Worm (Caenorhabditis elegans) whole organism, late embryonic: ENCODE measurements around the gene Y69H2.1.

Experiments used
- C08G9.2 ChIP-seq: sonication (generic microtip); optimal IDR thresholded peaks from 2 replicates; lab custom pipeline; 2016; ENCODE audit warnings: mild to moderate bottlenecking, missing genetic modification characterization, moderate library complexity, missing compliant biosample characterization
- F13H6.1 ChIP-seq: sonication (generic microtip); optimal IDR thresholded peaks from 2 replicates; lab custom pipeline; 2016; ENCODE audit warnings: missing genetic modification characterization, missing compliant biosample characterization
- K02D7.2 ChIP-seq: sonication (generic microtip); optimal IDR thresholded peaks from 2 replicates; lab custom pipeline; 2017; ENCODE audit warnings: mild to moderate bottlenecking, missing genetic modification characterization, missing compliant biosample characterization
- K09A11.1 ChIP-seq: sonication (generic microtip); optimal IDR thresholded peaks from 2 replicates; lab custom pipeline; 2017; ENCODE audit warnings: antibody characterized with exemption, mild to moderate bottlenecking, missing genetic modification characterization, missing compliant biosample characterization; ENCODE audit not compliant: insufficient read depth
- ceh-14 ChIP-seq: sonication (generic microtip); optimal IDR thresholded peaks from 2 replicates; lab custom pipeline; 2016; ENCODE audit warnings: missing genotype, missing genetic modification characterization, missing compliant biosample characterization
- ceh-19 ChIP-seq: fragments of 200-800 bp; sonication (Bioruptor generic); optimal IDR thresholded peaks from 2 replicates; lab custom pipeline; 2018; ENCODE audit warnings: mild to moderate bottlenecking, missing genetic modification characterization, missing compliant biosample characterization
- ceh-24 ChIP-seq: sonication (generic microtip); optimal IDR thresholded peaks from 2 replicates; lab custom pipeline; 2016; ENCODE audit warnings: mild to moderate bottlenecking, missing genetic modification characterization, missing compliant biosample characterization
- ceh-31 ChIP-seq: sonication (generic microtip); optimal IDR thresholded peaks from 2 replicates; lab custom pipeline; 2016; ENCODE audit warnings: missing genetic modification characterization, missing compliant biosample characterization
- ceh-34 ChIP-seq: sonication (generic microtip); optimal IDR thresholded peaks from 2 replicates; lab custom pipeline; 2016; ENCODE audit warnings: mild to moderate bottlenecking, missing genetic modification characterization, missing compliant biosample characterization
- ceh-45 ChIP-seq: fragments of 200-800 bp; sonication (Bioruptor generic); IDR thresholded peaks from 2 replicates; pipeline ENCODE4 v1.3.6; 2022; ENCODE audit warnings: missing genetic modification reagents, missing genetic modification characterization, missing compliant biosample characterization
- ceh-6 ChIP-seq: fragments of 200-800 bp; sonication (Bioruptor generic); optimal IDR thresholded peaks from 2 replicates; lab custom pipeline; 2018; ENCODE audit warnings: mild to moderate bottlenecking, missing genetic modification characterization, missing compliant biosample characterization
- ceh-9 ChIP-seq: sonication (generic microtip); optimal IDR thresholded peaks from 2 replicates; lab custom pipeline; 2016; ENCODE audit warnings: mild to moderate bottlenecking, missing genetic modification characterization, inconsistent platforms, missing compliant biosample characterization
- che-1 ChIP-seq: sonication (generic microtip); optimal IDR thresholded peaks from 2 replicates; lab custom pipeline; 2016; ENCODE audit warnings: mild to moderate bottlenecking, missing genetic modification characterization, missing compliant biosample characterization
- dmd-4 ChIP-seq: sonication (generic microtip); optimal IDR thresholded peaks from 2 replicates; lab custom pipeline; 2016; ENCODE audit warnings: borderline replicate concordance, missing genetic modification characterization, missing compliant biosample characterization
- elt-2 ChIP-seq: sonication (generic microtip); optimal IDR thresholded peaks from 2 replicates; lab custom pipeline; 2016; ENCODE audit warnings: missing genetic modification reagents, missing genetic modification characterization, missing compliant biosample characterization
- elt-4 ChIP-seq: sonication (generic microtip); optimal IDR thresholded peaks from 2 replicates; lab custom pipeline; 2016; ENCODE audit warnings: missing genetic modification characterization, missing compliant biosample characterization
- fax-1 ChIP-seq: sonication (generic microtip); optimal IDR thresholded peaks from 2 replicates; lab custom pipeline; 2016; ENCODE audit warnings: missing genotype, missing genetic modification characterization, missing compliant biosample characterization
- fkh-10 ChIP-seq: fragments of 150-350 bp; optimal IDR thresholded peaks from 2 replicates; lab custom pipeline; 2014; ENCODE audit warnings: missing biosample characterization, missing genetic modification reagents, missing genetic modification characterization
- gmeb-2 ChIP-seq: sonication (generic microtip); optimal IDR thresholded peaks from 2 replicates; lab custom pipeline; 2016; ENCODE audit warnings: missing genetic modification characterization, inconsistent platforms, missing compliant biosample characterization
- hlh-13 ChIP-seq: fragments of 200-800 bp; sonication (Bioruptor generic); optimal IDR thresholded peaks from 2 replicates; lab custom pipeline; 2018; ENCODE audit warnings: mild to moderate bottlenecking, missing genetic modification characterization, missing compliant biosample characterization
- hlh-15 ChIP-seq: sonication (generic microtip); optimal IDR thresholded peaks from 2 replicates; lab custom pipeline; 2016; ENCODE audit warnings: missing genetic modification characterization, missing compliant biosample characterization
- madf-2 ChIP-seq: sonication (generic microtip); optimal IDR thresholded peaks from 2 replicates; lab custom pipeline; 2017; ENCODE audit warnings: missing genetic modification characterization, missing compliant biosample characterization
- npax-4 ChIP-seq: sonication (generic microtip); optimal IDR thresholded peaks from 2 replicates; lab custom pipeline; 2016; ENCODE audit warnings: missing genetic modification characterization, missing compliant biosample characterization
- odd-2 ChIP-seq: sonication (generic microtip); optimal IDR thresholded peaks from 2 replicates; lab custom pipeline; 2017; ENCODE audit warnings: antibody characterized with exemption, mild to moderate bottlenecking, missing genetic modification characterization, missing compliant biosample characterization
- pag-3 ChIP-seq: sonication (generic microtip); optimal IDR thresholded peaks from 2 replicates; lab custom pipeline; 2016; ENCODE audit warnings: missing compliant biosample characterization, missing genetic modification characterization, borderline replicate concordance
- pat-9 ChIP-seq: fragments of 200-800 bp; sonication (Bioruptor generic); optimal IDR thresholded peaks from 2 replicates; lab custom pipeline; 2018; ENCODE audit warnings: mild to moderate bottlenecking, missing genetic modification characterization, moderate library complexity, missing compliant biosample characterization
- pax-1 ChIP-seq: fragments of 150-350 bp; optimal IDR thresholded peaks from 2 replicates; lab custom pipeline; 2014; ENCODE audit warnings: missing biosample characterization, missing genetic modification characterization
- pha-2 ChIP-seq: sonication (generic microtip); optimal IDR thresholded peaks from 2 replicates; lab custom pipeline; 2017; ENCODE audit warnings: mild to moderate bottlenecking, missing genetic modification characterization, missing compliant biosample characterization
- rnt-1 ChIP-seq: sonication (generic microtip); optimal IDR thresholded peaks from 2 replicates; lab custom pipeline; 2016; ENCODE audit warnings: missing genetic modification characterization, missing compliant biosample characterization
- sdc-2 ChIP-seq: sonication (generic microtip); optimal IDR thresholded peaks from 2 replicates; lab custom pipeline; 2016; ENCODE audit warnings: missing genotype, missing genetic modification characterization, missing compliant biosample characterization
- sox-4 ChIP-seq: sonication (generic microtip); optimal IDR thresholded peaks from 2 replicates; lab custom pipeline; 2017; ENCODE audit warnings: mild to moderate bottlenecking, missing genetic modification characterization, inconsistent platforms, missing compliant biosample characterization
- syd-9 ChIP-seq: sonication (generic microtip); optimal IDR thresholded peaks from 2 replicates; lab custom pipeline; 2016; ENCODE audit warnings: mild to moderate bottlenecking, missing genetic modification characterization, moderate library complexity, missing compliant biosample characterization
- tbx-7 ChIP-seq: sonication (generic microtip); optimal IDR thresholded peaks from 2 replicates; lab custom pipeline; 2016; ENCODE audit warnings: missing genotype, missing genetic modification characterization, missing compliant biosample characterization
- ttx-3 ChIP-seq: sonication (generic microtip); optimal IDR thresholded peaks from 2 replicates; lab custom pipeline; 2016; ENCODE audit warnings: missing genetic modification reagents, missing genetic modification characterization, missing compliant biosample characterization
- unc-3 ChIP-seq, 2 experiments: fragments of 200-800 bp in 1 of 2; sonication (Bioruptor generic) in 1 of 2; sonication (generic microtip) in 1 of 2; conservative IDR thresholded peaks in 1 of 2; optimal IDR thresholded peaks in 1 of 2; 2 replicates each; pipeline versions ENCODE4 v1.3.6 to Lab custom; 2016 to 2022; ENCODE audit warnings: missing compliant biosample characterization in 2 of 2, missing genetic modification characterization in 2 of 2, missing genetic modification reagents in 1 of 2
- unc-42 ChIP-seq: sonication (generic microtip); optimal IDR thresholded peaks from 2 replicates; lab custom pipeline; 2016; ENCODE audit warnings: missing genotype, missing genetic modification characterization, missing compliant biosample characterization
- unc-86 ChIP-seq: sonication (generic microtip); optimal IDR thresholded peaks from 2 replicates; lab custom pipeline; 2016; ENCODE audit warnings: missing genetic modification characterization, missing compliant biosample characterization
- zip-5 ChIP-seq: sonication (generic microtip); optimal IDR thresholded peaks from 2 replicates; lab custom pipeline; 2016; ENCODE audit warnings: missing genetic modification characterization, missing compliant biosample characterization

Y69H2.1 gene

ce11 chrV:18662333-18662732 lies 40.0 kb upstream of the Y69H2.1 start:
- no peak for TF ChIP-seq unc-3 (GFP tag; conservative IDR thresholded peaks at IDR 0.05; lab: Robert Waterston, UW)
- TF ChIP-seq unc-3 (tag; optimal IDR thresholded peaks at IDR 0.05; lab: Kevin White, UChicago) = no peak
- no peak for TF ChIP-seq fkh-10
- TF ChIP-seq pag-3 (tag; lab: Kevin White, UChicago) = no peak
- no peak for TF ChIP-seq ceh-24 (tag; lab: Kevin White, UChicago)
- TF ChIP-seq F13H6.1 = no peak

- TF ChIP-seq C08G9.2 (tag; lab: Kevin White, UChicago) (no peak), ceh-34 (no peak), pat-9 (no peak), ceh-31 (tag; lab: Kevin White, UChicago) (no peak), pha-2 (tag; lab: Kevin White, UChicago) (no peak), elt-2 (tag; lab: Kevin White, UChicago) (no peak), rnt-1 (no peak), dmd-4 (tag; lab: Kevin White, UChicago) (no peak), K09A11.1 (tag; lab: Kevin White, UChicago) (no peak), ceh-9 (tag; lab: Kevin White, UChicago) (no peak), odd-2 (tag; lab: Kevin White, UChicago) (no peak), pag-3 (tag; lab: Kevin White, UChicago) (no peak), ceh-24 (tag; lab: Kevin White, UChicago) (no peak), elt-4 (tag; lab: Kevin White, UChicago) (no peak), madf-2 (tag; lab: Kevin White, UChicago) (no peak), che-1 (tag; lab: Kevin White, UChicago) (no peak), ttx-3 (tag; lab: Kevin White, UChicago) (no peak), ceh-14 (tag; lab: Kevin White, UChicago) (no peak), pax-1 (tag; lab: Kevin White, UChicago) (no peak)
Observed at ce11 chrV:18658914-18659313, 36.6 kb upstream of the Y69H2.1 start.

DNA sequence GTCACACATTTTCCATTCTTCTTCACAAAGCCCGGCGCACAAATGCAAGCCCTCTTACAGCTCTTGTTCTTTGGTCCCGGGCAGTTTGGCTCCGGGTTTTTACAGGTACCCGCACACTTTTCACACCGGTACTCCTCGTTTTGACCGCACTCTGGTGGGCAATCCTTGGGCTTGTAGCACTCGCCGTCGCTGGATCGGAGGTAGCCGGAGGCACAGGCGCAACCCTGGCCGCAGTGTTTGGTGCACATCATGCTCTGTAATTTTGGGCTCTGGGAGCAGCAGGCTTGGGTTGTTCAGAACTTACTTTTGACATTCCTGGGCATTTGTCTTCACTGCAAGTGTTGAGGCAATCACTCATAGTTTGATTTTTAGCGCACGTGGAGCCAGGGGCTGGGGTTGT lies 35.0 kb upstream of the Y69H2.1 start:
- TF ChIP-seq fax-1 (tag; lab: Kevin White, UChicago) (no peak), unc-42 (tag; lab: Kevin White, UChicago) (no peak), gmeb-2 (tag; lab: Kevin White, UChicago) (no peak), zip-5 (tag; lab: Kevin White, UChicago) (no peak), tbx-7 (tag; lab: Kevin White, UChicago) (no peak), sdc-2 (tag; lab: Kevin White, UChicago) (no peak), ceh-6 (GFP tag; lab: Kevin White, UChicago) (no peak), unc-86 (no peak), ceh-19 (no peak), hlh-13 (GFP tag; lab: Kevin White, UChicago) (no peak), F13H6.1 (no peak), K02D7.2 (tag; lab: Kevin White, UChicago) (no peak), sox-4 (no peak), syd-9 (tag; lab: Kevin White, UChicago) (no peak), che-1 (tag; lab: Kevin White, UChicago) (no peak), npax-4 (tag; lab: Kevin White, UChicago) (no peak), hlh-15 (tag; lab: Kevin White, UChicago) (no peak), ceh-45 (GFP tag; lab: Robert Waterston, UW) (no peak)
